Fruit fly (Drosophila melanogaster): ENCODE measurements around the gene Elba1.

dm6 chr2L:4698837-4699236, 14.6 kb upstream of the Elba1 start:
- no peak for TF ChIP-seq CG8478 (optimal IDR thresholded peaks at IDR 0.05)
- TF ChIP-seq CTCF (optimal IDR thresholded peaks at IDR 0.05), result no peak

Measured in S2 (cell line).